Worm (Caenorhabditis elegans) whole organism, L2 larva: ENCODE data around the gene dos-1.

Experiments used
- ama-1 ChIP-seq: fragments of 150-350 bp; optimal IDR thresholded peaks from 2 replicates; lab custom pipeline; 2018; ENCODE audit warnings: inconsistent platforms
- blmp-1 ChIP-seq: sonication (generic microtip); optimal IDR thresholded peaks from 2 replicates; lab custom pipeline; 2017; ENCODE audit warnings: missing genetic modification characterization, mild to moderate bottlenecking, missing compliant biosample characterization, antibody characterized with exemption, moderate library complexity; ENCODE audit not compliant: insufficient read depth
- crh-2 ChIP-seq: sonication (generic microtip); optimal IDR thresholded peaks from 2 replicates; lab custom pipeline; 2017; ENCODE audit warnings: missing biosample characterization, missing genetic modification characterization
- egl-27 ChIP-seq: sonication (generic microtip); optimal IDR thresholded peaks from 3 replicates; lab custom pipeline; 2017; ENCODE audit warnings: missing biosample characterization, missing genetic modification reagents, missing genetic modification characterization
- lsy-2 ChIP-seq, 2 experiments: fragments of 150-350 bp in 1 of 2; sonication (generic microtip) in 1 of 2; optimal IDR thresholded peaks; 2 replicates each; lab custom pipeline; 2014 to 2017; ENCODE audit warnings: missing biosample characterization in 2 of 2, missing genetic modification characterization in 2 of 2
- nhr-11 ChIP-seq: fragments of 150-350 bp; optimal IDR thresholded peaks from 2 replicates; lab custom pipeline; 2014; ENCODE audit warnings: missing biosample characterization, missing genetic modification characterization
- nhr-237 ChIP-seq: fragments of 150-350 bp; optimal IDR thresholded peaks from 2 replicates; lab custom pipeline; 2014; ENCODE audit warnings: missing biosample characterization, missing genetic modification characterization
- unc-62 ChIP-seq: fragments of 150-350 bp; optimal IDR thresholded peaks from 2 replicates; lab custom pipeline; 2014; ENCODE audit warnings: missing biosample characterization, missing genetic modification reagents, missing genetic modification characterization

- TF ChIP-seq nhr-237 (tag; lab: Kevin White, UChicago) (no peak), unc-62 (no peak), blmp-1 (tag; lab: Kevin White, UChicago) (no peak), ama-1 (lab: Kevin White, UChicago) (no peak), egl-27 (tag; lab: Kevin White, UChicago) (no peak), lsy-2 (tag; optimal IDR thresholded peaks at IDR 0.05; lab: Kevin White, UChicago) (no peak), crh-2 (tag; lab: Kevin White, UChicago) (no peak), nhr-11 (tag; lab: Kevin White, UChicago) (no peak)
These were observed 34.9 kb downstream of the dos-1 start, which contains the start of gene ZK512.7 for ce11 chrIII:9138601-9139000.
